Worm (Caenorhabditis elegans): ENCODE data around the gene R11F4.2.
A peak's percentile ranks its signal among the peaks of the same experiment; 100 is the strongest.

ce11 chrII:4044349-4044748 is 38.5 kb upstream of the R11F4.2 start, which contains the start of gene rpn-11:
- TF ChIP-seq vab-15 (tag; optimal IDR thresholded peaks at IDR 0.05) (peak; percentile 12), egl-13 (tag; optimal IDR thresholded peaks at IDR 0.05) (peak; percentile 89), hlh-17 (GFP tag; optimal IDR thresholded peaks at IDR 0.05; ENCODE audit: borderline replicate concordance) (no peak), ztf-11 (tag; optimal IDR thresholded peaks at IDR 0.05) (peak in 1 of 2 experiments; percentile 76), lin-15B (tag; optimal IDR thresholded peaks at IDR 0.05) (peak; percentile 72), mab-9 (GFP tag; IDR thresholded peaks at IDR 0.05) (peak; percentile 75), pqm-1 (tag; optimal IDR thresholded peaks at IDR 0.05) (no peak), aly-2 (tag; optimal IDR thresholded peaks at IDR 0.05) (peak; percentile 22), ceh-82 (tag; optimal IDR thresholded peaks at IDR 0.05) (peak; percentile 79 to 92 (median 87)), lin-13 (GFP tag; optimal IDR thresholded peaks at IDR 0.05) (peak; percentile 65), unc-86 (tag; optimal IDR thresholded peaks at IDR 0.05) (peak; percentile 86), nhr-76 (tag; optimal IDR thresholded peaks at IDR 0.05) (no peak)

All from whole organism, L1 larva.